Fruit fly (Drosophila melanogaster): ENCODE data around the gene Mical.

- no peak for TF ChIP-seq usp (GFP tag; optimal IDR thresholded peaks at IDR 0.05)
- TF ChIP-seq pan (optimal IDR thresholded peaks at IDR 0.05) = no peak
- no peak for TF ChIP-seq psq (optimal IDR thresholded peaks at IDR 0.05)
- TF ChIP-seq CG8478 (optimal IDR thresholded peaks at IDR 0.05) = no peak
- no peak for TF ChIP-seq EcR (GFP tag; optimal IDR thresholded peaks at IDR 0.05)
Observed at dm6 chr3R:10070195-10070594, 27.5 kb upstream of the Mical start.

All from whole organism.